Worm (Caenorhabditis elegans): ENCODE measurements around the gene F14H12.17.

F14H12.17 gene

DNA sequence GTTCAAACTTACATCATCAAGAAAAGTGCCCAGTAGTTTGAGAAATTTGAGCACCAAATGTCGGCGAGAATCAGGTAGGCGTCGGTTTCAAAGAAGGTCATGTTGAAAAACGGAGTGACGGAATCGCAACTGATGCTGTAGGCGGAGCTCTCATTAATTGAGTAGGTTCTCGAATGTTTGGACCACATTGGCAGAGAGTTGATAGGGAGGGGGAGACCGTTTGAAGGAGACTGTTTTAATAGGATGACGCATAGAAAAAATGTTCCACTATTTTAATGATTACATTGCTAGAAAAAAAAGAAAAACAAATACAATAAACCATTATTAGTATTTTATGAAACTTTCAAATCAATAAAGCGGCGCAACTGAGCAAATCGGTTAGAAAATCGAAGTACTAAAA lies at the start of gene F14H12.17:
Gene F14H12.17 (minus strand): TSS at position 101 of the 400 bp plus-strand sequence.
- TF ChIP-seq lsy-2 (tag; optimal IDR thresholded peaks at IDR 0.05) (no peak), lin-13 (tag; optimal IDR thresholded peaks at IDR 0.05) (no peak), unc-120 (tag; optimal IDR thresholded peaks at IDR 0.05; ENCODE audit: poor library complexity, severe bottlenecking) (no peak), elt-3 (tag; optimal IDR thresholded peaks at IDR 0.05) (no peak), mep-1 (tag; optimal IDR thresholded peaks at IDR 0.05) (no peak), zip-8 (tag; optimal IDR thresholded peaks at IDR 0.05) (no peak), nhr-2 (tag; optimal IDR thresholded peaks at IDR 0.05) (no peak), nhr-237 (tag; optimal IDR thresholded peaks at IDR 0.05) (no peak)

DNA sequence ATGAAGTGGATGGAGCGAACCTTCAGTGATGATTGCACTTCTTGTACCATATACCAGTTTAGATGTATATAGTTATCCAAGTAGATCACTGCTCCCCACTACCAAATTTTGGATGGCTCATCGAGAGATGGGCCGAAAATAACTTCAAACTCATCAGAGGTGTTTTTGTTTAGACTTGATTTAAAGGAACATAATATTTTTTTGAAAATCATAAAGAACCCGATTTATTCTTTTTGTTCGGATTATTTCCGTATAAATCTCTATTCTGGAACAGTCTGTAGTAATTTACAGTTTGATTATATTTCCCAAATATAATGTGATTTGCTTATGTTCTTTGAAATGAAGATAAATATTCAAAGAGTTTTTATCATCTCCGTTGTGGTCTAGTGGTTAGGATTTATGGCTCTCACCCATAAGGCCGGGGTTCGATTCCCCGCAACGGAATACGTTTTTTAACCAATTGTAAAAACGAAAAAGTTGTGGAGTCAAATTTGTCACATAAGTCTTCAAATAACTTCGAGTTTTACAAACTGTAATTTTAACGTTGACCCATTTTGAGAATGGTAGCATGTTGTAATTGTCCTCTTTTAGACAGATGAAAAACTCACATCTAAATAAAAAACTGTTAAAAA lies 47.3 kb upstream of the F14H12.17 start:
- no peak for TF ChIP-seq lin-32 (GFP tag; optimal IDR thresholded peaks at IDR 0.05)
- no peak for TF ChIP-seq nhr-12 (tag; optimal IDR thresholded peaks at IDR 0.05)
- TF ChIP-seq elt-3 (tag; optimal IDR thresholded peaks at IDR 0.05) = no peak
- TF ChIP-seq unc-39 (tag; optimal IDR thresholded peaks at IDR 0.05) = no peak
- no peak for TF ChIP-seq ces-1 (GFP tag; optimal IDR thresholded peaks at IDR 0.05)
- no peak for TF ChIP-seq bed-3 (GFP tag; optimal IDR thresholded peaks at IDR 0.05)
- no peak for TF ChIP-seq unc-120 (tag; optimal IDR thresholded peaks at IDR 0.05; ENCODE audit: poor library complexity, severe bottlenecking)
- TF ChIP-seq lsy-2 (tag; optimal IDR thresholded peaks at IDR 0.05) = no peak
- no peak for TF ChIP-seq sptf-1 (tag; optimal IDR thresholded peaks at IDR 0.05)
- TF ChIP-seq cnd-1 (tag; optimal IDR thresholded peaks at IDR 0.05) = no peak
- no peak for TF ChIP-seq mls-2 (tag; optimal IDR thresholded peaks at IDR 0.05)
- TF ChIP-seq nhr-28 (tag; optimal IDR thresholded peaks at IDR 0.05) = no peak
- TF ChIP-seq sem-2 (GFP tag; optimal IDR thresholded peaks at IDR 0.05) = no peak
- no peak for TF ChIP-seq mep-1 (tag; optimal IDR thresholded peaks at IDR 0.05)
- no peak for TF ChIP-seq flh-1 (GFP tag; optimal IDR thresholded peaks at IDR 0.05)
- TF ChIP-seq nhr-2 (tag; optimal IDR thresholded peaks at IDR 0.05) = no peak

DNA sequence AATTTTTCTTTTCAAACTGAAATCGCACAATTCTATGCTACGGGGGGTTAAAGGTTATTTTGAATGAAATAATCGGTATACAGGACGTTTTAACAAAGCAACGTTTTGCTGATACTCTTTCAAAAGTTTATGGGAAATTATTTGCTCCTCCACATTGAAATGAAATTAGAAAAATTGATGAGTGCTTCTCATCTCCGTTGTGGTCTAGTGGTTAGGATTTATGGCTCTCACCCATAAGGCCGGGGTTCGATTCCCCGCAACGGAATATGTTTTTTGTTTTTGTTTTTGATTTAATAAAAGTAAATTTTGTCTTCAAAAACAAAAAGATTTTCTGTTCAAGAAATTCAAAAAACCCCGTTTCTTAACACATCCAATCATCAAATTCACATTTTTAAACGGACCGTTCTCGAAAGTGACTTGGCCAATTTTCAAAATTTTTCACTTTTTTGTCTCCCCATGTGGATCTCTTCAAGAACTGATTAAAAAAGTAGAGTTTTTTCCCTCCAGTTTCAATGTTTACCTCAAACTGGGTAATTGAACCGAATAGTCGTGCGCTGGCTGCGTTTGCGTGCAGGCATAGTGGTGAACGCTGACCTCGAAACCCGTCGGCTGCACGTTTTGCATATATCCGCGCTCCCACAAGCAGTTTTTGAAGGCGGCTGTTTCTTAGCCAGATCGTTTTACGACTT lies 46.6 kb upstream of the F14H12.17 start:
- TF ChIP-seq flh-1 (GFP tag; optimal IDR thresholded peaks at IDR 0.05) = no peak

DNA sequence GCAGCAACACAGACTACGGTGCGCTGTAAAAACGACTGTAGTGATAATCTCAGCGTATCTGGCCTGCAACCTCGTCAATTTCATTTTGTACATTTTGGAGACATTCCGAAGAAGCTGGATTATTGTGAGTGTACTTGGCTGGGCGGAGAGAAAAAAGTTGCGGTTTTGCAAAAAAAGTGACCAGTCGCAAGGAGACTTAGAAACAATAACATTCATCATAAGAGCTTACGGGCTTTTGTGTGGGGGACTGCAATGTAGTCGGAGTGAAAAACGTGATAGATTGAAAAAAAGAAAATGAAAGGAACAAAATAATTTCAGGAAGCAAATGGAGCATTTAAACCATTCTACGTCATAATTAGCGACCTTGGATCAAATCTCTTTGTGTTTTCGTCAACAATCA lies 45.4 kb upstream of the F14H12.17 start:
- no peak for TF ChIP-seq nhr-2 (tag; optimal IDR thresholded peaks at IDR 0.05)
- no peak for TF ChIP-seq unc-39 (tag; optimal IDR thresholded peaks at IDR 0.05)

DNA sequence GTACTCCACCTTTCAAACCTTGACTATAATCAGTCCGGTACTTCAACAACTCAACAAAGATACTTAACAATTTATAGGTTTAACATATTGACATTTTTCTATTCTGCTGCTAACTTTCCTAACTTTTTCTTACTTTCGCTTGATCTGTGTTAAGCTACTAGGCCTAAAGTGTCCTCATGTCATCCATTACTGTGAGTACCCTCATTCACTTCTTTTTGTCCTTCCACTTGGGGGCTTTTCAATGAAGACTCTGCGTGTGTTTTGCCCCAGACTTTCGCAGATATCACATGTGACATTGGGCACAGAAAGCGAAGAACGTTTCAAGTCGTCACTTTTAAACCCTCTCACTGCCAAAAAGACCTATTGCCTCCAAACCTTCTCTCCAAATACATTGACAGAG lies 41.6 kb upstream of the F14H12.17 start:
- no peak for TF ChIP-seq lsy-2 (tag; optimal IDR thresholded peaks at IDR 0.05)
- no peak for TF ChIP-seq ham-2 (GFP tag; optimal IDR thresholded peaks at IDR 0.05)
- no peak for TF ChIP-seq ces-1 (GFP tag; optimal IDR thresholded peaks at IDR 0.05)
- TF ChIP-seq lin-32 (GFP tag; optimal IDR thresholded peaks at IDR 0.05) = no peak

DNA sequence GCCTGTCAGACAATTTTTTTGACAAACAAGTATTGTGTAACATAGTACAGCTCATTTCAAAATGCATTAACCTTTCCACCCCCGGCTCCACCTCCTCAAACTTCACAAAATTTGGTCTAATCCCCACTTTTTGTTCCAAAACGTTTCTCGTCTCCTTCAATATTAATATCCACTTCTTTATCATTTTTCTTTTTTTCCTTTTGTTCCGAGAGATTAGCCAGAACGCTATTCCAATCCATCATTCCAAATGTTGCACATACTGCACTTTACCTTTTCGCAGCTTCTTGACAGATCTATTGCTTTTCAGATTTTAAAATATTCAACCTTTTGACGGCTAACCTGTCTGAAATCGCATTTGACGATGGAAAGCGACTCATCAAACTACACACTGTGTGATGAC lies 39.8 kb upstream of the F14H12.17 start, which contains the start of gene D1079.1:
Gene D1079.1 (plus strand): TSS at position 301 of the 400 bp plus-strand sequence.
- TF ChIP-seq nhr-28 (tag; optimal IDR thresholded peaks at IDR 0.05) (no peak), nhr-237 (tag; optimal IDR thresholded peaks at IDR 0.05) (no peak), ham-2 (GFP tag; optimal IDR thresholded peaks at IDR 0.05) (no peak), hlh-1 (tag; optimal IDR thresholded peaks at IDR 0.05) (no peak), mab-5 (tag; optimal IDR thresholded peaks at IDR 0.05) (no peak), nhr-76 (tag; optimal IDR thresholded peaks at IDR 0.05) (no peak), snpc-4 (tag; optimal IDR thresholded peaks at IDR 0.05) (no peak), lin-32 (GFP tag; optimal IDR thresholded peaks at IDR 0.05) (no peak), drap-1 (GFP tag; optimal IDR thresholded peaks at IDR 0.05) (no peak), cnd-1 (tag; optimal IDR thresholded peaks at IDR 0.05) (no peak), tbx-8 (GFP tag; optimal IDR thresholded peaks at IDR 0.05) (no peak), ceh-83 (GFP tag; optimal IDR thresholded peaks at IDR 0.05) (no peak), mls-2 (tag; optimal IDR thresholded peaks at IDR 0.05) (no peak), nhr-12 (tag; optimal IDR thresholded peaks at IDR 0.05) (no peak), unc-39 (tag; optimal IDR thresholded peaks at IDR 0.05) (no peak), bed-3 (GFP tag; optimal IDR thresholded peaks at IDR 0.05) (no peak)

Measured in whole organism, mixed stage, embryonic.